Fruit fly (Drosophila melanogaster) whole organism, adult: ENCODE results near the gene sau.

Source experiments
- Clk ChIP-seq: fragments of 200-800 bp; sonication (Bioruptor generic); optimal IDR thresholded peaks from 2 replicates; lab custom pipeline; 2017; ENCODE audit warnings: missing biosample characterization, missing genetic modification characterization
- cic ChIP-seq: fragments of 200-800 bp; sonication (Bioruptor generic); optimal IDR thresholded peaks from 2 replicates; lab custom pipeline; 2017; ENCODE audit warnings: missing biosample characterization, mild to moderate bottlenecking, missing genetic modification characterization, moderate library complexity
- kay ChIP-seq: fragments of 200-800 bp; sonication (Bioruptor generic); peaks from one replicate; lab custom pipeline; 2016; ENCODE audit warnings: missing biosample characterization, missing genetic modification characterization, borderline replicate concordance
- ovo ChIP-seq: fragments of 200-800 bp; sonication (Bioruptor generic); optimal IDR thresholded peaks from 2 replicates; lab custom pipeline; 2016; ENCODE audit warnings: missing biosample characterization, missing genetic modification characterization
- pad ChIP-seq: fragments of 200-800 bp; sonication (Bioruptor generic); optimal IDR thresholded peaks from 3 replicates; lab custom pipeline; 2017; ENCODE audit warnings: missing biosample characterization, missing genetic modification characterization, mild to moderate bottlenecking, moderate library complexity, missing genetic modification reagents

dm6 chr2L:2195328-2195727 is 30.8 kb upstream of the sau start:
- TF ChIP-seq Clk (no peak), pad (GFP tag; lab: Kevin White, UChicago) (peak; percentile 89), kay (GFP tag; lab: Kevin White, UChicago) (no peak), cic (GFP tag; lab: Kevin White, UChicago) (no peak), ovo (GFP tag; lab: Kevin White, UChicago) (no peak)
